Fruit fly (Drosophila melanogaster) whole organism, embryonic: Measurements from ENCODE around the gene CG12289.

Experiments
- Adf1 ChIP-seq: fragments of 200-800 bp; sonication (Bioruptor generic); IDR thresholded peaks from 2 replicates; pipeline ENCODE4 v1.3.6; 2022; ENCODE audit warnings: missing biosample characterization, missing genetic modification characterization
- Atf6 ChIP-seq: fragments of 200-800 bp; sonication (Bioruptor generic); IDR thresholded peaks from 2 replicates; pipeline ENCODE4 v1.3.6; 2022; ENCODE audit warnings: missing biosample characterization, missing genetic modification characterization
- CG10462 ChIP-seq: fragments of 200-800 bp; sonication (Bioruptor generic); optimal IDR thresholded peaks from 2 replicates; lab custom pipeline; 2016; ENCODE audit warnings: missing biosample characterization, missing genetic modification characterization
- CG11085 ChIP-seq: fragments of 200-800 bp; sonication (Bioruptor generic); IDR thresholded peaks from 2 replicates; pipeline ENCODE4 v1.3.6; 2022; ENCODE audit warnings: missing biosample characterization, missing genetic modification characterization
- CG11093 ChIP-seq: fragments of 200-800 bp; sonication (Bioruptor generic); IDR thresholded peaks from 3 replicates; pipeline ENCODE4 v1.3.6; 2022; ENCODE audit warnings: missing biosample characterization, missing genetic modification characterization
- CG12236 ChIP-seq: fragments of 200-800 bp; sonication (Bioruptor generic); optimal IDR thresholded peaks from 2 replicates; lab custom pipeline; 2016; ENCODE audit warnings: missing biosample characterization, missing genetic modification characterization
- CG14860 ChIP-seq: fragments of 200-800 bp; sonication (Bioruptor generic); IDR thresholded peaks from 3 replicates; pipeline ENCODE4 v1.3.6; 2022; ENCODE audit warnings: missing biosample characterization, missing genetic modification characterization; ENCODE audit not compliant: partially characterized antibody
- CG15011 ChIP-seq: fragments of 200-800 bp; sonication (Bioruptor generic); optimal IDR thresholded peaks from 3 replicates; lab custom pipeline; 2018; ENCODE audit warnings: missing biosample characterization, mild to moderate bottlenecking, missing genetic modification characterization
- CG16813 ChIP-seq: fragments of 200-800 bp; sonication (Bioruptor generic); IDR thresholded peaks from 3 replicates; pipeline ENCODE4 v1.3.6; 2022; ENCODE audit warnings: missing biosample characterization, missing genetic modification characterization; ENCODE audit not compliant: partially characterized antibody
- CG17328 ChIP-seq: fragments of 200-800 bp; sonication (Bioruptor generic); IDR thresholded peaks from 2 replicates; pipeline ENCODE4 v1.3.6; 2022; ENCODE audit warnings: missing biosample characterization, missing genetic modification characterization
- CG2199 ChIP-seq: fragments of 200-800 bp; sonication (Bioruptor generic); IDR thresholded peaks from 3 replicates; pipeline ENCODE4 v1.3.6; 2022; ENCODE audit warnings: missing biosample characterization, missing genetic modification characterization
- CG30403 ChIP-seq: fragments of 200-800 bp; sonication (Bioruptor generic); optimal IDR thresholded peaks from 3 replicates; lab custom pipeline; 2016; ENCODE audit warnings: missing biosample characterization, missing genetic modification characterization
- CG30431 ChIP-seq: fragments of 200-800 bp; sonication (Bioruptor generic); optimal IDR thresholded peaks from 2 replicates; lab custom pipeline; 2017; ENCODE audit warnings: missing biosample characterization, missing genetic modification characterization
- CG33213 ChIP-seq: fragments of 200-800 bp; sonication (Bioruptor generic); optimal IDR thresholded peaks from 3 replicates; lab custom pipeline; 2016; ENCODE audit warnings: missing biosample characterization, missing genetic modification characterization
- CG5245 ChIP-seq: fragments of 200-800 bp; sonication (Bioruptor generic); optimal IDR thresholded peaks from 3 replicates; lab custom pipeline; 2016; ENCODE audit warnings: missing biosample characterization, missing genetic modification characterization
- CG5953 ChIP-seq: fragments of 200-800 bp; sonication (Bioruptor generic); IDR thresholded peaks from 2 replicates; pipeline ENCODE4 v1.3.6; 2022; ENCODE audit warnings: missing biosample characterization, missing genetic modification characterization
- CG7928 ChIP-seq: fragments of 200-800 bp; sonication (Bioruptor generic); optimal IDR thresholded peaks from 2 replicates; lab custom pipeline; 2017; ENCODE audit warnings: missing biosample characterization, mild to moderate bottlenecking, missing genetic modification characterization
- CG7963 ChIP-seq: fragments of 200-800 bp; sonication (Bioruptor generic); IDR thresholded peaks from 3 replicates; pipeline ENCODE4 v1.3.6; 2022; ENCODE audit warnings: missing biosample characterization, missing genetic modification characterization; ENCODE audit not compliant: partially characterized antibody
- CG7987 ChIP-seq: fragments of 200-800 bp; sonication (Bioruptor generic); optimal IDR thresholded peaks from 2 replicates; lab custom pipeline; 2018; ENCODE audit warnings: missing biosample characterization, mild to moderate bottlenecking, missing genetic modification characterization, moderate library complexity
- CG8281 ChIP-seq: fragments of 200-800 bp; sonication (Bioruptor generic); optimal IDR thresholded peaks from 2 replicates; lab custom pipeline; 2018; ENCODE audit warnings: missing biosample characterization, mild to moderate bottlenecking, missing genetic modification characterization, moderate library complexity
- CG9727 ChIP-seq: fragments of 200-800 bp; sonication (Bioruptor generic); optimal IDR thresholded peaks from 3 replicates; lab custom pipeline; 2017; ENCODE audit warnings: missing biosample characterization, mild to moderate bottlenecking, missing genetic modification characterization
- CG9797 ChIP-seq: fragments of 200-800 bp; sonication (Bioruptor generic); optimal IDR thresholded peaks from 3 replicates; lab custom pipeline; 2018; ENCODE audit warnings: missing biosample characterization, mild to moderate bottlenecking, missing genetic modification characterization
- Ets97D ChIP-seq: fragments of 200-800 bp; sonication (Bioruptor generic); optimal IDR thresholded peaks from 3 replicates; lab custom pipeline; 2016; ENCODE audit warnings: missing biosample characterization, missing genetic modification characterization
- Fer1 ChIP-seq: fragments of 200-800 bp; sonication (Bioruptor generic); optimal IDR thresholded peaks from 2 replicates; lab custom pipeline; 2017; ENCODE audit warnings: missing biosample characterization, mild to moderate bottlenecking, missing genetic modification characterization
- NC2α ChIP-seq: fragments of 200-800 bp; sonication (Bioruptor generic); optimal IDR thresholded peaks from 2 replicates; lab custom pipeline; 2016; ENCODE audit warnings: missing biosample characterization, missing genetic modification characterization
- NK7.1 ChIP-seq: fragments of 200-800 bp; sonication (Bioruptor generic); optimal IDR thresholded peaks from 3 replicates; lab custom pipeline; 2016; ENCODE audit warnings: missing biosample characterization, missing genetic modification characterization
- Opbp ChIP-seq: fragments of 200-800 bp; sonication (Bioruptor generic); IDR thresholded peaks from 3 replicates; pipeline ENCODE4 v1.3.6; 2022; ENCODE audit warnings: missing biosample characterization, missing genetic modification characterization; ENCODE audit not compliant: partially characterized antibody
- PHDP ChIP-seq: fragments of 200-800 bp; sonication (Bioruptor generic); optimal IDR thresholded peaks from 3 replicates; lab custom pipeline; 2018; ENCODE audit warnings: missing biosample characterization, mild to moderate bottlenecking, missing genetic modification characterization, moderate library complexity
- Six4 ChIP-seq: fragments of 200-800 bp; sonication (Bioruptor generic); optimal IDR thresholded peaks from 2 replicates; lab custom pipeline; 2016; ENCODE audit warnings: missing biosample characterization, missing genetic modification characterization
- abd-A ChIP-seq: fragments of 200-800 bp; sonication (Bioruptor generic); optimal IDR thresholded peaks from 3 replicates; lab custom pipeline; 2019; ENCODE audit warnings: missing biosample characterization, mild to moderate bottlenecking, missing genetic modification characterization, moderate library complexity
- al ChIP-seq: fragments of 200-800 bp; sonication (Bioruptor generic); IDR thresholded peaks from 2 replicates; pipeline ENCODE4 v1.3.6; 2022; ENCODE audit warnings: missing biosample characterization, missing genetic modification characterization
- ap ChIP-seq: fragments of 200-800 bp; sonication (Bioruptor generic); IDR thresholded peaks from 2 replicates; pipeline ENCODE4 v1.3.6; 2022; ENCODE audit warnings: missing biosample characterization, missing genetic modification characterization
- bcd ChIP-seq: fragments of 200-800 bp; sonication (Bioruptor generic); optimal IDR thresholded peaks from 2 replicates; lab custom pipeline; 2017; ENCODE audit warnings: missing biosample characterization, mild to moderate bottlenecking, missing genetic modification characterization
- bsh ChIP-seq, 2 experiments: fragments of 200-800 bp; sonication (Bioruptor generic); optimal IDR thresholded peaks; 2 replicates each; lab custom pipeline; 2017 to 2018; ENCODE audit warnings: mild to moderate bottlenecking in 2 of 2, missing biosample characterization in 2 of 2, missing genetic modification characterization in 2 of 2, moderate library complexity in 1 of 2
- crol ChIP-seq: fragments of 200-800 bp; sonication (Bioruptor generic); IDR thresholded peaks from 2 replicates; pipeline ENCODE4 v1.3.6; 2022; ENCODE audit warnings: missing biosample characterization, missing genetic modification characterization
- dm ChIP-seq: fragments of 200-800 bp; sonication (Bioruptor generic); optimal IDR thresholded peaks from 3 replicates; lab custom pipeline; 2016; ENCODE audit warnings: missing biosample characterization, missing genetic modification characterization
- ems ChIP-seq: fragments of 200-800 bp; sonication (Bioruptor generic); optimal IDR thresholded peaks from 3 replicates; lab custom pipeline; 2016; ENCODE audit warnings: missing biosample characterization, missing genetic modification characterization
- ewg ChIP-seq: fragments of 200-800 bp; sonication (Bioruptor generic); optimal IDR thresholded peaks from 3 replicates; lab custom pipeline; 2017; ENCODE audit warnings: mild to moderate bottlenecking, missing biosample characterization, missing genetic modification reagents, missing genetic modification characterization
- fd102C ChIP-seq: fragments of 200-800 bp; sonication (Bioruptor generic); optimal IDR thresholded peaks from 2 replicates; lab custom pipeline; 2018; ENCODE audit warnings: missing biosample characterization, mild to moderate bottlenecking, missing genetic modification characterization, moderate library complexity
- gsb ChIP-seq: fragments of 200-800 bp; sonication (Bioruptor generic); IDR thresholded peaks from 2 replicates; pipeline ENCODE4 v1.3.6; 2022; ENCODE audit warnings: missing biosample characterization, missing genetic modification characterization
- ind ChIP-seq: fragments of 200-800 bp; sonication (Bioruptor generic); optimal IDR thresholded peaks from 3 replicates; lab custom pipeline; 2016; ENCODE audit warnings: missing biosample characterization, missing genetic modification characterization
- pan ChIP-seq, 4 experiments: fragments of >200 bp in 3 of 4; fragments of 200-800 bp in 1 of 4; sonication (Bioruptor generic) in 1 of 4; optimal IDR thresholded peaks in 3 of 4; IDR thresholded peaks in 1 of 4; 2 replicates each; pipeline versions ENCODE4 v1.3.6 to Lab custom; 2017 to 2022; ENCODE audit warnings: missing biosample characterization in 2 of 4, missing genetic modification characterization in 2 of 4, mixed read lengths in 1 of 4
- salm ChIP-seq: fragments of 200-800 bp; sonication (Bioruptor generic); optimal IDR thresholded peaks from 2 replicates; lab custom pipeline; 2018; ENCODE audit warnings: missing biosample characterization, mild to moderate bottlenecking, missing genetic modification characterization
- sima ChIP-seq: fragments of 200-800 bp; sonication (Bioruptor generic); optimal IDR thresholded peaks from 2 replicates; lab custom pipeline; 2016; ENCODE audit warnings: missing biosample characterization, missing genetic modification characterization
- sob ChIP-seq: fragments of 200-800 bp; sonication (Bioruptor generic); IDR thresholded peaks from 2 replicates; pipeline ENCODE4 v1.3.6; 2022; ENCODE audit warnings: missing biosample characterization, missing genetic modification characterization
- stwl ChIP-seq: fragments of 200-800 bp; sonication (Bioruptor generic); optimal IDR thresholded peaks from 3 replicates; lab custom pipeline; 2018; ENCODE audit warnings: missing biosample characterization, mild to moderate bottlenecking, missing genetic modification characterization, moderate library complexity
- trh ChIP-seq: fragments of 200-800 bp; sonication (Bioruptor generic); optimal IDR thresholded peaks from 2 replicates; lab custom pipeline; 2016; ENCODE audit warnings: missing biosample characterization, missing genetic modification characterization
- wdn ChIP-seq: fragments of 200-800 bp; sonication (Bioruptor generic); IDR thresholded peaks from 2 replicates; pipeline ENCODE4 v1.3.6; 2022; ENCODE audit warnings: missing biosample characterization, missing genetic modification characterization
- zfh2 ChIP-seq: fragments of 200-800 bp; sonication (Bioruptor generic); optimal IDR thresholded peaks from 2 replicates; lab custom pipeline; 2016; ENCODE audit warnings: missing biosample characterization, missing genetic modification characterization

The CG12289 gene

dm6 chr3L:11416495-11417272 is 41.6 kb downstream of the CG12289 start (continued):
- TF ChIP-seq Ets97D (GFP tag; lab: Kevin White, UChicago) (peak; percentile 41), ap (GFP tag; lab: Robert Waterston, UW) (peak; percentile 92), bsh (GFP tag; optimal IDR thresholded peaks at IDR 0.05; lab: Kevin White, UChicago) (peak in 1 of 2 experiments; percentile 92), ind (GFP tag; lab: Kevin White, UChicago) (peak; percentile 78), CG33213 (GFP tag; lab: Kevin White, UChicago) (peak; percentile 86), CG12236 (GFP tag; lab: Kevin White, UChicago) (peak; percentile 63), CG7987 (GFP tag; lab: Kevin White, UChicago) (no peak), CG9797 (peak; percentile 5), CG10462 (peak; percentile 82), Six4 (GFP tag; lab: Kevin White, UChicago) (peak; percentile 78), CG5953 (GFP tag; lab: Robert Waterston, UW) (peak; percentile 94), CG7963 (GFP tag; lab: Robert Waterston, UW) (no peak), Atf6 (GFP tag; lab: Robert Waterston, UW) (peak; percentile 57), pan (optimal IDR thresholded peaks at IDR 0.05; lab: Kevin White, UChicago) (no peak), pan (GFP tag; optimal IDR thresholded peaks at IDR 0.05 in 1 of 2, IDR thresholded peaks at IDR 0.05 in 1 of 2) (peak in 1 of 2 experiments; percentile 92), CG8281 (tag; lab: Kevin White, UChicago) (peak; percentile 76), NK7.1 (GFP tag; lab: Kevin White, UChicago) (peak; percentile 43), CG30403 (GFP tag; lab: Kevin White, UChicago) (peak; percentile 78), Adf1 (GFP tag; lab: Robert Waterston, UW) (no peak), zfh2 (GFP tag; lab: Kevin White, UChicago) (no peak), CG14860 (GFP tag; lab: Robert Waterston, UW) (no peak), CG17328 (peak; percentile 96), salm (tag; lab: Kevin White, UChicago) (peak; percentile 71), PHDP (tag; lab: Kevin White, UChicago) (peak; percentile 72), fd102C (no peak), CG5245 (GFP tag; lab: Kevin White, UChicago) (peak; percentile 93), abd-A (tag; lab: Kevin White, UChicago) (no peak), crol (GFP tag; lab: Robert Waterston, UW) (peak; percentile 52), dm (GFP tag; lab: Kevin White, UChicago) (peak; percentile 75), CG30431 (peak; percentile 81), CG16813 (GFP tag; lab: Robert Waterston, UW) (no peak), stwl (tag; lab: Kevin White, UChicago) (peak; percentile 16), CG11085 (GFP tag; lab: Robert Waterston, UW) (peak; percentile 63), sima (no peak), trh (GFP tag; lab: Kevin White, UChicago) (peak; percentile 70), ems (GFP tag; lab: Kevin White, UChicago) (peak; percentile 71), CG7928 (peak; percentile 3), wdn (peak; percentile 65; the same call in 1 of the 2 replicates), Fer1 (GFP tag; lab: Kevin White, UChicago) (peak; percentile 65), sob (peak; percentile 86), CG11093 (GFP tag; lab: Robert Waterston, UW) (peak; percentile 89), CG9727 (GFP tag; lab: Kevin White, UChicago) (peak; percentile 80), NC2α (GFP tag; lab: Kevin White, UChicago) (peak; percentile 63), CG15011 (GFP tag; lab: Kevin White, UChicago) (peak; percentile 53), al (GFP tag; lab: Robert Waterston, UW) (peak; percentile 77), ewg (GFP tag; lab: Kevin White, UChicago) (peak; percentile 73), gsb (GFP tag; lab: Robert Waterston, UW) (peak; percentile 62), Opbp (GFP tag; lab: Robert Waterston, UW) (no peak), bcd (peak; percentile 77), CG2199 (GFP tag; lab: Robert Waterston, UW) (peak; percentile 97)
